Fruit fly (Drosophila melanogaster): ENCODE measurements around the gene Afti.

DNA sequence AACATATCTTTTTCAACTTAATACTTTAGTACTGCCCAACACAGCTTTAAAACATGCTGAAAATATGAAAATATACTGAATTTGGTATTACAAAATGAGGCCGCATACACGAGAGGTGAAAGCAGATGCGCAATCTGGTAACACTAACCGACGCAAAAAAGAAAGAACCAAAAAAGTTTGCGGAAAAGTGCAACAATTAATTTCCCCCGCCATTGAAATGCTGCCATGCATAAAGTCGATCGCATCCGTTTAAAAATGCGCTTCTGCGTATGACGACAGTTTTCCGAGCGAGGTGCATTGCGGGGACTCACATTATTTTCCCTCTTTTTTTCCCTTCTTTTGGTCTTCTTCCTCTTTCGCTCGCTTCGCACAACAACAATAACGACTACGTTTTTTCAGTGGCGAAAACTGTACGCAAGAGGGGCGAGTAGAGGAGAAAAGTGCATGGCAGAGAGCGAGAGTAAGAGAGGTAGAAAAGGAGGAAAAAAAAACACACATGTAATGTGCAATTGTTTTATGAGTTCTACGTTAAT, 10.5 kb downstream of the Afti start, which contains the start of gene Set8:
- TF ChIP-seq CG8478 (optimal IDR thresholded peaks at IDR 0.05), result no peak
- no peak for TF ChIP-seq CTCF (optimal IDR thresholded peaks at IDR 0.05)

Data from S2 (cell line).